Worm (Caenorhabditis elegans) whole organism, L4/young adult: Measurements from ENCODE around the gene F52C6.3.

Experiments used
- W03F9.2 ChIP-seq: fragments of 150-350 bp; optimal IDR thresholded peaks from 2 replicates; lab custom pipeline; 2014; ENCODE audit warnings: missing biosample characterization, missing genetic modification characterization
- dao-5 ChIP-seq: sonication (generic microtip); optimal IDR thresholded peaks from 2 replicates; lab custom pipeline; 2016; ENCODE audit warnings: missing genotype, missing genetic modification characterization, moderate library complexity, missing compliant biosample characterization

DNA sequence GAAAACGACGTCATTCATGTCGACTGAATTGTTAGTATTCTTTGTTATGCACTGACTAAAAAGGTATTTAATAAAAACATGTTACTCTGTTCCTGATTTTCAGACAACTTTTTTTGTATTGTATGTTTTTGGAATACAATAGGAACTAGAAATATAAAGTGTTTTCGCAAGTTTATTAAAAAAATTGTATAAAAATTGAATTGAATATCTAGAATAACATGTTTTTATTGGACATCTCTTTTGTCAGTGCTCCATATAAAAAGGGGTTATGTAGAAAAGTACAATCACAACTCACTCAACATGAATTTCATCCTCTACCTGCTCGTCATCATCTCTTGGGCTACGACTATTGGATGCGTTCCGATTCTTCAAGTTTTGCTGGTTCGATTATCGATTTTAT, 29.3 kb upstream of the F52C6.3 start, which contains the start of gene C46F9.5:
- TF ChIP-seq dao-5 (tag; lab: Kevin White, UChicago): no peak
- no peak for TF ChIP-seq W03F9.2
